Worm (Caenorhabditis elegans): ENCODE data around the gene srh-109.

Gene srh-109

ce11 chrV:17236345-17236744 lies 16.1 kb upstream of the srh-109 start, which contains the start of gene T19C9.10:
T19C9.10 (plus strand) TSS chrV:17236592.
- TF ChIP-seq K09A11.1 (tag; optimal IDR thresholded peaks at IDR 0.05; ENCODE audit: insufficient read depth) (no peak), ceh-6 (GFP tag; optimal IDR thresholded peaks at IDR 0.05) (no peak), ceh-18 (tag; optimal IDR thresholded peaks at IDR 0.05) (no peak), ceh-19 (GFP tag; optimal IDR thresholded peaks at IDR 0.05) (no peak), unc-3 (GFP tag; conservative IDR thresholded peaks at IDR 0.05) (no peak), unc-3 (tag; optimal IDR thresholded peaks at IDR 0.05) (no peak), pag-3 (tag; optimal IDR thresholded peaks at IDR 0.05; ENCODE audit: borderline replicate concordance) (no peak), rnt-1 (tag; optimal IDR thresholded peaks at IDR 0.05) (no peak), lim-6 (tag; optimal IDR thresholded peaks at IDR 0.05) (no peak), ceh-22 (tag; optimal IDR thresholded peaks at IDR 0.05) (no peak), nfya-1 (tag; optimal IDR thresholded peaks at IDR 0.05) (no peak), ceh-24 (tag; optimal IDR thresholded peaks at IDR 0.05) (no peak)

DNA sequence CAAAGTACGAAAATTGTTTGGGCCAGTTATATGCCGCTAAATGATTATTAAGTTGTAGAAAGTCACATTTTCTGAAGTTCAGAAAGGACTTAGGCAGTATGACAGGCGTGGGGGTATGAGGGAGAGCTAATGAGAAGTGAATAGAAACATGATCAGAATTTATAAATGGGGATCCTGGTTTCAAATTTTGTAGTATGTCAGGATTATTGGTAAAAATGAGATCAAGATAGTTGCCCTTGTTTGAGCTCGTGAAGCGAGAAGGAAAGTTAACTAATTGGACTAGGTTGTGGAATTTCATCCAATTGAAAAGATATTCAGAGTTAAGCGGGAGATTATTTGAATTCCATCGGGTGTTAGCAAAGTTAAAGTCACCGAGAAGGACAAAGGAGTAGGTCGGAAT lies 12.2 kb upstream of the srh-109 start:
- TF ChIP-seq elt-4 (tag; optimal IDR thresholded peaks at IDR 0.05) = no peak
- TF ChIP-seq syd-9 (tag; optimal IDR thresholded peaks at IDR 0.05) = no peak
- no peak for TF ChIP-seq lin-11 (tag; optimal IDR thresholded peaks at IDR 0.05)
- TF ChIP-seq ceh-31 (tag; optimal IDR thresholded peaks at IDR 0.05) = no peak
- TF ChIP-seq ama-1 (optimal IDR thresholded peaks at IDR 0.05) = no peak
- no peak for TF ChIP-seq ceh-9 (tag; optimal IDR thresholded peaks at IDR 0.05)
- TF ChIP-seq pros-1 (tag; optimal IDR thresholded peaks at IDR 0.05) = no peak
- TF ChIP-seq nhr-11 (tag; optimal IDR thresholded peaks at IDR 0.05) = no peak
- TF ChIP-seq ttx-3 (tag; optimal IDR thresholded peaks at IDR 0.05) = no peak
- no peak for TF ChIP-seq ceh-30 (tag; optimal IDR thresholded peaks at IDR 0.05)
- TF ChIP-seq hlh-15 (tag; optimal IDR thresholded peaks at IDR 0.05) = no peak
- TF ChIP-seq C08G9.2 (tag; optimal IDR thresholded peaks at IDR 0.05) = no peak
- TF ChIP-seq fax-1 (tag; optimal IDR thresholded peaks at IDR 0.05) = no peak
- no peak for TF ChIP-seq tbx-2 (tag; optimal IDR thresholded peaks at IDR 0.05)
- TF ChIP-seq hlh-13 (GFP tag; optimal IDR thresholded peaks at IDR 0.05) = no peak
- TF ChIP-seq K09A11.1 (tag; optimal IDR thresholded peaks at IDR 0.05; ENCODE audit: insufficient read depth) = no peak
- TF ChIP-seq eyg-1 (tag; optimal IDR thresholded peaks at IDR 0.05) = no peak
- TF ChIP-seq sdc-2 (tag; optimal IDR thresholded peaks at IDR 0.05) = no peak
- TF ChIP-seq dmd-4 (tag; optimal IDR thresholded peaks at IDR 0.05; ENCODE audit: borderline replicate concordance) = no peak
- TF ChIP-seq ceh-22 (tag; optimal IDR thresholded peaks at IDR 0.05) = no peak

DNA sequence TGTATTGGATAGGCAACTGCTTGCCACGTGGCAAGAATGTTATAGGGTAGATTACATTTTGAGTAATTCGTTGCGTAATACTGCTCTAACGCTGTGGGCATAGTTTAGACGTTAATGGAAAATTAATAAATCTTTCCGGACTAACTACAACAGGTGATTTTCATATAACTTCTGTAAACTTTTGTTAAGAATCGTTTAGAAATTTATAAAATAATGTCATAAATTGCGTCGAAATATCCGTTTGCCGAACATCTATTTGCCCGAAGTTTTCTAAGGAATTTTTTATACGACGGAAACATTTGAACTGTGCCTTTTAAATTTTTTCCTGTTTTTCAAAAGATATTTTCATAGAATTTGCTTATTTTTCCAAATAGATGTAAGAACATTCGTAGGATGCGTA lies 5.9 kb upstream of the srh-109 start, which contains the start of gene srh-112:
Gene srh-112, minus strand, starts transcription at position 101 of the 400 bp plus-strand sequence.
- TF ChIP-seq K02D7.2 (tag; optimal IDR thresholded peaks at IDR 0.05) (no peak), fkh-10 (GFP tag; optimal IDR thresholded peaks at IDR 0.05) (no peak)

- TF ChIP-seq Y22D7AL.16 (tag; optimal IDR thresholded peaks at IDR 0.05) (no peak), elt-2 (tag; optimal IDR thresholded peaks at IDR 0.05) (no peak), ceh-19 (GFP tag; optimal IDR thresholded peaks at IDR 0.05) (no peak), ref-2 (tag; optimal IDR thresholded peaks at IDR 0.05) (no peak), unc-42 (tag; optimal IDR thresholded peaks at IDR 0.05) (no peak), mec-3 (tag; optimal IDR thresholded peaks at IDR 0.05; ENCODE audit: borderline replicate concordance) (no peak), K02D7.2 (tag; optimal IDR thresholded peaks at IDR 0.05) (no peak), ahr-1 (tag; optimal IDR thresholded peaks at IDR 0.05) (no peak), ceh-31 (tag; optimal IDR thresholded peaks at IDR 0.05) (no peak), sox-2 (GFP tag; IDR thresholded peaks at IDR 0.05) (no peak), lim-6 (tag; optimal IDR thresholded peaks at IDR 0.05) (no peak), C08G9.2 (tag; optimal IDR thresholded peaks at IDR 0.05) (no peak)
These were observed 5.1 kb upstream of the srh-109 start, which contains the start of gene scl-25 for ce11 chrV:17225389-17225788. scl-25 (plus strand) TSS chrV:17225689.
